Worm (Caenorhabditis elegans) whole organism, mixed stage, embryonic: ENCODE measurements around the gene nhr-114.

Experiments used
- bed-3 ChIP-seq: fragments of 200-800 bp; sonication (Bioruptor generic); optimal IDR thresholded peaks from 3 replicates; lab custom pipeline; 2018; ENCODE audit warnings: mild to moderate bottlenecking, missing genetic modification characterization, moderate library complexity, missing compliant biosample characterization
- ceh-39 ChIP-seq: fragments of 150-350 bp; optimal IDR thresholded peaks from 2 replicates; lab custom pipeline; 2014; ENCODE audit warnings: missing biosample characterization, missing genetic modification characterization
- ceh-43 ChIP-seq: fragments of 200-800 bp; sonication (Bioruptor generic); optimal IDR thresholded peaks from 2 replicates; lab custom pipeline; 2018; ENCODE audit warnings: mild to moderate bottlenecking, missing genetic modification characterization, moderate library complexity, missing compliant biosample characterization
- ceh-83 ChIP-seq: fragments of 200-800 bp; sonication (Bioruptor generic); optimal IDR thresholded peaks from 2 replicates; lab custom pipeline; 2018; ENCODE audit warnings: mild to moderate bottlenecking, missing genetic modification characterization, missing compliant biosample characterization
- ces-1 ChIP-seq: fragments of 150-350 bp; optimal IDR thresholded peaks from 2 replicates; lab custom pipeline; 2014; ENCODE audit warnings: missing biosample characterization, missing genetic modification reagents, missing genetic modification characterization
- cnd-1 ChIP-seq: fragments of 200-800 bp; sonication (Bioruptor generic); optimal IDR thresholded peaks from 2 replicates; lab custom pipeline; 2018; ENCODE audit warnings: mild to moderate bottlenecking, missing genetic modification characterization, missing compliant biosample characterization
- drap-1 ChIP-seq: fragments of 200-800 bp; sonication (Bioruptor generic); optimal IDR thresholded peaks from 3 replicates; lab custom pipeline; 2018; ENCODE audit warnings: mild to moderate bottlenecking, missing genetic modification characterization, missing compliant biosample characterization
- elt-1 ChIP-seq: sonication (generic microtip); optimal IDR thresholded peaks from 2 replicates; lab custom pipeline; 2017; ENCODE audit warnings: missing genetic modification characterization, mild to moderate bottlenecking, missing compliant biosample characterization, antibody characterized with exemption, moderate library complexity, borderline replicate concordance; ENCODE audit not compliant: insufficient read depth
- elt-3 ChIP-seq: fragments of 150-350 bp; optimal IDR thresholded peaks from 2 replicates; lab custom pipeline; 2014; ENCODE audit warnings: missing biosample characterization, missing genetic modification characterization
- flh-1 ChIP-seq: fragments of 200-800 bp; sonication (Bioruptor generic); optimal IDR thresholded peaks from 2 replicates; lab custom pipeline; 2018; ENCODE audit warnings: mild to moderate bottlenecking, missing genetic modification characterization, moderate library complexity, missing compliant biosample characterization
- ham-2 ChIP-seq: fragments of 200-800 bp; sonication (Bioruptor generic); optimal IDR thresholded peaks from 2 replicates; lab custom pipeline; 2018; ENCODE audit warnings: mild to moderate bottlenecking, missing genetic modification characterization, missing compliant biosample characterization
- lin-13 ChIP-seq: fragments of 150-350 bp; optimal IDR thresholded peaks from 2 replicates; lab custom pipeline; 2014; ENCODE audit warnings: missing biosample characterization, missing genetic modification characterization
- lin-32 ChIP-seq: fragments of 200-800 bp; sonication (Bioruptor generic); optimal IDR thresholded peaks from 2 replicates; lab custom pipeline; 2018; ENCODE audit warnings: mild to moderate bottlenecking, missing genetic modification characterization, missing compliant biosample characterization
- lsy-2 ChIP-seq: fragments of 150-350 bp; optimal IDR thresholded peaks from 2 replicates; lab custom pipeline; 2014; ENCODE audit warnings: missing biosample characterization, missing genetic modification characterization
- mab-5 ChIP-seq: fragments of 150-350 bp; optimal IDR thresholded peaks from 2 replicates; lab custom pipeline; 2014; ENCODE audit warnings: missing biosample characterization, missing genetic modification characterization
- mep-1 ChIP-seq: fragments of 150-350 bp; optimal IDR thresholded peaks from 2 replicates; lab custom pipeline; 2017; ENCODE audit warnings: missing biosample characterization, missing genetic modification reagents, missing genetic modification characterization, inconsistent platforms
- mls-2 ChIP-seq: sonication (generic microtip); optimal IDR thresholded peaks from 2 replicates; lab custom pipeline; 2016; ENCODE audit warnings: mild to moderate bottlenecking, missing genetic modification characterization, moderate library complexity, missing compliant biosample characterization
- nhr-12 ChIP-seq: fragments of 150-350 bp; optimal IDR thresholded peaks from 2 replicates; lab custom pipeline; 2014; ENCODE audit warnings: missing biosample characterization, missing genetic modification characterization
- nhr-2 ChIP-seq: fragments of 150-350 bp; optimal IDR thresholded peaks from 2 replicates; lab custom pipeline; 2014; ENCODE audit warnings: missing biosample characterization, missing genetic modification characterization
- nhr-28 ChIP-seq: fragments of 150-350 bp; optimal IDR thresholded peaks from 2 replicates; lab custom pipeline; 2014; ENCODE audit warnings: missing biosample characterization, missing genetic modification characterization
- nhr-76 ChIP-seq: sonication (generic microtip); optimal IDR thresholded peaks from 2 replicates; lab custom pipeline; 2017; ENCODE audit warnings: missing biosample characterization, missing genetic modification characterization
- pha-4 ChIP-seq: fragments of 150-350 bp; optimal IDR thresholded peaks from 2 replicates; lab custom pipeline; 2018; ENCODE audit warnings: missing biosample characterization, missing genetic modification reagents, missing genetic modification characterization
- sem-2 ChIP-seq: fragments of 200-800 bp; sonication (Bioruptor generic); optimal IDR thresholded peaks from 2 replicates; lab custom pipeline; 2018; ENCODE audit warnings: mild to moderate bottlenecking, missing genetic modification characterization, missing compliant biosample characterization
- snpc-4 ChIP-seq: fragments of 150-350 bp; optimal IDR thresholded peaks from 2 replicates; lab custom pipeline; 2014; ENCODE audit warnings: missing biosample characterization, missing genetic modification characterization
- sptf-1 ChIP-seq: sonication (generic microtip); optimal IDR thresholded peaks from 2 replicates; lab custom pipeline; 2017; ENCODE audit warnings: mild to moderate bottlenecking, missing genetic modification characterization, moderate library complexity, missing compliant biosample characterization
- tbx-8 ChIP-seq: fragments of 200-800 bp; sonication (Bioruptor generic); optimal IDR thresholded peaks from 2 replicates; lab custom pipeline; 2018; ENCODE audit warnings: mild to moderate bottlenecking, missing genetic modification characterization, moderate library complexity, missing compliant biosample characterization
- unc-120 ChIP-seq: sonication (generic microtip); optimal IDR thresholded peaks from 2 replicates; lab custom pipeline; 2017; ENCODE audit warnings: missing genetic modification characterization, missing compliant biosample characterization; ENCODE audit not compliant: poor library complexity, severe bottlenecking
- unc-39 ChIP-seq: fragments of 150-350 bp; optimal IDR thresholded peaks from 2 replicates; lab custom pipeline; 2014; ENCODE audit warnings: missing biosample characterization, missing genetic modification characterization
- unc-62 ChIP-seq: fragments of 150-350 bp; optimal IDR thresholded peaks from 2 replicates; lab custom pipeline; 2014; ENCODE audit warnings: missing biosample characterization, missing genetic modification reagents, missing genetic modification characterization
- ztf-11 ChIP-seq: fragments of 150-350 bp; optimal IDR thresholded peaks from 2 replicates; lab custom pipeline; 2014; ENCODE audit warnings: missing biosample characterization, missing genetic modification characterization

nhr-114 gene

DNA sequence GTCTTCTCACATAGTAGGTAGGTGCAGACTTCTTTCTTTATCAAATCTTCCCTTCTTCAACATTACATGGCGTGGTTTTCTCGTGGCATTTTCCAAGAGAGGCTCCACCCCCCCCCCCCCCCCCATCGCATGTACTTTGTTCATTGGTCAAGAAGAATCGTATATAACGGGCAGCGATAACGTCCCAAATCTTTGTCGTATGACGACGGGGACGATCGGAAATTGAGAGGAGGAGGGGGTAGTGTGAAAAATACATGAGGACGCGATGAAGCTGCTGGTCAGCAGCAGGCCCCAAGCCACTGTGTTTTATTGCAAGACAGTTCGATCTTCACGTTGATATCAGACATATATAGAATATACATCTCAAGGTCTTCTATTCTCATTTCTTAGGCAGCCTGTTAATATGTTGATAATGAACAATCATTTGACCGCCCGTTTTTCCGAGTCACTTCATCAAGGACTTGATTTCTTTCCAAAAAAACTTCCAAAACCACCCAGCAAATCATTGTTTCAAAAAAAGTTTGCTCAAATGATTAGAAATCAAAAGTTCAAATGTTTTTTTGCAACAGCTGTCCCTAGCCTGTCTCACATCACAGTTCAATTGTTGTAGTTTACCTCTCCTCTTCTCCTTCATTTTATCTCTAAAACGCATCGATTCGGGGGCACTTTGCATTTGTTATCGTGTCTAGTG, 404 bp upstream of the nhr-114 start:
- TF ChIP-seq unc-62 (GFP tag; lab: Kevin White, UChicago) (no peak), lin-32 (GFP tag; lab: Kevin White, UChicago) (no peak), unc-39 (no peak), nhr-28 (tag; lab: Kevin White, UChicago) (no peak), mls-2 (no peak), ham-2 (peak; percentile 6), ces-1 (GFP tag; lab: Kevin White, UChicago) (no peak), unc-120 (tag; lab: Kevin White, UChicago) (no peak)

ce11 chrV:4189618-4190017, 2.6 kb downstream of the nhr-114 start:
- TF ChIP-seq tbx-8 (GFP tag; lab: Kevin White, UChicago) (no peak), ces-1 (GFP tag; lab: Kevin White, UChicago) (no peak), mep-1 (tag; lab: Kevin White, UChicago) (no peak), unc-120 (tag; lab: Kevin White, UChicago) (no peak), flh-1 (GFP tag; lab: Kevin White, UChicago) (no peak), ztf-11 (no peak), pha-4 (tag; lab: Kevin White, UChicago) (no peak), snpc-4 (tag; lab: Kevin White, UChicago) (no peak), elt-3 (tag; lab: Kevin White, UChicago) (no peak), elt-1 (tag; lab: Kevin White, UChicago) (no peak), sem-2 (GFP tag; lab: Kevin White, UChicago) (no peak), unc-62 (GFP tag; lab: Kevin White, UChicago) (no peak), lin-13 (tag; lab: Kevin White, UChicago) (no peak), ceh-43 (GFP tag; lab: Kevin White, UChicago) (no peak)
- TF ChIP-seq, all 35 proteins: peak for 0

DNA sequence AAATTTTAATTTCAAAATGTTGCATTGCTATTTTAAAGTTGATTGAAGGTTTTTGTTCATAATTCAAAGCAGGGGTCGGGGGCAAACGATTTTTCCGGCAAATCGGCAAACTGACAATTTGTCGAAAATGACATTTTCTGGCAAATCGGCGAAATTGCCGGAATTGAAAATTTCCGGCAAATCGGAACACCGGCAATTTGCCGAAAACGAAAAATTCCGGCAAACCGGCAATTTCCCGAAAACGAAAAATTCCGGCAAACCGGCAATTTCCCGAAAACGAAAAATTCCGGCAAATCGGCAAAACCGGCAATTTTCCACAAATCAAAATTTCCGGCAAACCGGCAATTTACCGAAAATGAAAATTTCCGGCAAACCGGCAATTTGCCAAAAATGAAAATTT, 3.2 kb downstream of the nhr-114 start:
- TF ChIP-seq mab-5 (no peak), nhr-2 (tag; lab: Kevin White, UChicago) (no peak), snpc-4 (tag; lab: Kevin White, UChicago) (no peak), elt-3 (tag; lab: Kevin White, UChicago) (no peak), nhr-28 (tag; lab: Kevin White, UChicago) (no peak), sptf-1 (tag; lab: Kevin White, UChicago) (no peak), mep-1 (tag; lab: Kevin White, UChicago) (no peak), ztf-11 (no peak), ceh-43 (GFP tag; lab: Kevin White, UChicago) (no peak), pha-4 (tag; lab: Kevin White, UChicago) (no peak), unc-62 (GFP tag; lab: Kevin White, UChicago) (no peak), nhr-76 (tag; lab: Kevin White, UChicago) (no peak), nhr-12 (tag; lab: Kevin White, UChicago) (no peak), lsy-2 (no peak), mls-2 (no peak), bed-3 (GFP tag; lab: Kevin White, UChicago) (no peak), cnd-1 (no peak), unc-120 (tag; lab: Kevin White, UChicago) (no peak)

ce11 chrV:4192688-4193471, 5.9 kb downstream of the nhr-114 start:
- TF ChIP-seq sptf-1 (tag; lab: Kevin White, UChicago) = peak; percentile 43
- TF ChIP-seq unc-120 (tag; lab: Kevin White, UChicago) = peak; percentile 24
- TF ChIP-seq elt-3 (tag; lab: Kevin White, UChicago) = no peak
- TF ChIP-seq nhr-2 (tag; lab: Kevin White, UChicago) = no peak
- TF ChIP-seq mep-1 (tag; lab: Kevin White, UChicago) = peak; percentile 1
- TF ChIP-seq bed-3 (GFP tag; lab: Kevin White, UChicago) = no peak
- TF ChIP-seq mab-5 = no peak
- no peak for TF ChIP-seq lin-13 (tag; lab: Kevin White, UChicago)
- TF ChIP-seq ceh-39 (tag; lab: Kevin White, UChicago) = no peak
- no peak for TF ChIP-seq ham-2
- TF ChIP-seq ces-1 (GFP tag; lab: Kevin White, UChicago) = peak; percentile 90
- TF ChIP-seq nhr-76 (tag; lab: Kevin White, UChicago) = no peak
- TF ChIP-seq drap-1 = no peak
- TF ChIP-seq nhr-28 (tag; lab: Kevin White, UChicago) = no peak
- no peak for TF ChIP-seq pha-4 (tag; lab: Kevin White, UChicago)
- no peak for TF ChIP-seq elt-1 (tag; lab: Kevin White, UChicago)
- TF ChIP-seq cnd-1 = peak; percentile 18
- no peak for TF ChIP-seq ceh-43 (GFP tag; lab: Kevin White, UChicago)
- TF ChIP-seq ceh-83 (GFP tag; lab: Kevin White, UChicago) = no peak
- no peak for TF ChIP-seq ztf-11
- peak; percentile 59 for TF ChIP-seq mls-2
